Fruit fly (Drosophila melanogaster): Measurements from ENCODE around the gene rump.

The rump gene

DNA sequence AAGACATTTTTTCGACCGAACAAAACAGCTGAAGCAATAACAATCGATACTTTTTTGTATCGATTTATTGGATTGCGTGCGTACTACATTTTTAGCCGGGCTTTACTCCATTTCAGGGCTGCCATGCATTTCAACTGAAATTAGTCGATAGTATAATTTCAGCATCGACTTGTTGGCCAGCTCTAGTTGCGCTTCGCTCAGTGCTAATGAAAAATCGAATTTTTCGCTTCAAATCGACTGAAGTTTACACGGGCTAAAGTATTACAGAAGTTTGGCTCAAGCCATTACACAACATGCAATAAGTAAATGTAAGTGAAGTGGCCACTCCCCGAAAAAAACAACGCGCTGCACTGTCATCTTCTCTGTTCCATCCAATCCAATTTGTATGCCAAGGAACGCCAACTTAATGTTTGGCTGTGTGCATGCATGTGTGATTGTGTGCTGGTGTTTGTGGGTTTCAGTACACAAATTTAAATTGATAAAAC lies 5.8 kb upstream of the rump start, which contains the start of the genes mRpL47, CG8176 and Kdm3 (continued):
- TF ChIP-seq lmd (GFP tag; IDR thresholded peaks at IDR 0.05) (no peak), pho (GFP tag; optimal IDR thresholded peaks at IDR 0.05) (peak; percentile 87), Nf-YC (tag; optimal IDR thresholded peaks at IDR 0.05) (peak; percentile 61), NFAT (GFP tag; IDR thresholded peaks at IDR 0.05) (no peak), Ada2b (GFP tag; IDR thresholded peaks at IDR 0.05) (no peak), Antp (GFP tag; optimal IDR thresholded peaks at IDR 0.05) (peak; percentile 83), oc (tag; optimal IDR thresholded peaks at IDR 0.05) (no peak), CG10267 (tag; optimal IDR thresholded peaks at IDR 0.05) (peak; percentile 70), nom (GFP tag; optimal IDR thresholded peaks at IDR 0.05) (no peak), hbn (GFP tag; IDR thresholded peaks at IDR 0.05; ENCODE audit: partially characterized antibody) (no peak), ato (GFP tag; IDR thresholded peaks at IDR 0.05; ENCODE audit: partially characterized antibody) (no peak), pros (GFP tag; optimal IDR thresholded peaks at IDR 0.05) (no peak), CG12942 (GFP tag; optimal IDR thresholded peaks at IDR 0.05) (peak; percentile 61), B-H2 (GFP tag; optimal IDR thresholded peaks at IDR 0.05) (peak; percentile 86), CG34376 (GFP tag; optimal IDR thresholded peaks at IDR 0.05) (peak; percentile 78), CG12769 (tag; optimal IDR thresholded peaks at IDR 0.05) (peak; percentile 83), sr (GFP tag; IDR thresholded peaks at IDR 0.05) (no peak), pita (GFP tag; optimal IDR thresholded peaks at IDR 0.05) (peak; percentile 93), CG8089 (GFP tag; optimal IDR thresholded peaks at IDR 0.05) (peak; percentile 37), CHES-1-like (GFP tag; optimal IDR thresholded peaks at IDR 0.05) (peak; percentile 91), CG18476 (GFP tag; optimal IDR thresholded peaks at IDR 0.05) (no peak), fd96Cb (tag; optimal IDR thresholded peaks at IDR 0.05) (no peak), Med (GFP tag) (peak; percentile 98), CG8290 (GFP tag; optimal IDR thresholded peaks at IDR 0.05) (no peak), CG8290 (tag; optimal IDR thresholded peaks at IDR 0.05) (peak in 1 of 2 experiments; percentile 95), Six4 (GFP tag; optimal IDR thresholded peaks at IDR 0.05) (no peak), CG10543 (GFP tag; optimal IDR thresholded peaks at IDR 0.05) (peak; percentile 70), CG15269 (tag; optimal IDR thresholded peaks at IDR 0.05) (no peak), CG6272 (GFP tag; IDR thresholded peaks at IDR 0.05) (peak; percentile 73), lilli (GFP tag; optimal IDR thresholded peaks at IDR 0.05) (peak; percentile 85), CG2678 (tag; optimal IDR thresholded peaks at IDR 0.05) (peak; percentile 43), CG17186 (GFP tag; optimal IDR thresholded peaks at IDR 0.05) (peak; percentile 97), run (tag; optimal IDR thresholded peaks at IDR 0.05) (no peak), B-H1 (GFP tag; IDR thresholded peaks at IDR 0.05) (no peak), CG17361 (GFP tag; IDR thresholded peaks at IDR 0.05) (no peak), Mes4 (GFP tag; optimal IDR thresholded peaks at IDR 0.05) (no peak), CG6175 (GFP tag; IDR thresholded peaks at IDR 0.05) (no peak), mam (GFP tag; optimal IDR thresholded peaks at IDR 0.05) (peak; percentile 90), CG13424 (tag; optimal IDR thresholded peaks at IDR 0.05) (peak; percentile 49), bab2 (GFP tag; optimal IDR thresholded peaks at IDR 0.05) (peak; percentile 60), zfh1 (GFP tag; IDR thresholded peaks at IDR 0.05) (no peak), CG13775 (GFP tag; optimal IDR thresholded peaks at IDR 0.05) (peak; percentile 35), ham (GFP tag; IDR thresholded peaks at IDR 0.05) (no peak), NfI (GFP tag; optimal IDR thresholded peaks at IDR 0.05) (peak; percentile 61), Awh (GFP tag; IDR thresholded peaks at IDR 0.05) (no peak), fru (optimal IDR thresholded peaks at IDR 0.05) (no peak), CG2116 (GFP tag; optimal IDR thresholded peaks at IDR 0.05) (peak; percentile 93), CG11398 (GFP tag; optimal IDR thresholded peaks at IDR 0.05) (peak; percentile 38), CG10321 (GFP tag; IDR thresholded peaks at IDR 0.05) (no peak), Sry-δ (GFP tag; optimal IDR thresholded peaks at IDR 0.05) (peak; percentile 100), Neu2 (GFP tag; optimal IDR thresholded peaks at IDR 0.05; ENCODE audit: borderline replicate concordance) (no peak), zf30C (GFP tag; optimal IDR thresholded peaks at IDR 0.05) (no peak)
